Fruit fly (Drosophila melanogaster): ENCODE measurements around the gene Mst87F.
A peak's percentile ranks its signal among the peaks of the same experiment; 100 is the strongest.

The Mst87F gene

dm6 chr3R:13812736-13813250 lies 15.0 kb downstream of the Mst87F start, which contains the start of the genes tal-1A, tal-2A, tal-3A and tal-AA (continued):
- TF ChIP-seq twi (tag; optimal IDR thresholded peaks at IDR 0.05) (peak; percentile 19), Nf-YB (GFP tag; optimal IDR thresholded peaks at IDR 0.05) (peak; percentile 90), D (optimal IDR thresholded peaks at IDR 0.05) (peak; percentile 80), D (GFP tag; optimal IDR thresholded peaks at IDR 0.05) (no peak), Oli (tag; optimal IDR thresholded peaks at IDR 0.05) (no peak), MTF-1 (GFP tag; optimal IDR thresholded peaks at IDR 0.05; ENCODE audit: borderline replicate concordance) (peak; percentile 7), Drgx (GFP tag; IDR thresholded peaks at IDR 0.05) (peak; percentile 44; the same call in 1 of the 2 replicates), CG2678 (tag; optimal IDR thresholded peaks at IDR 0.05) (no peak), ara (GFP tag; IDR thresholded peaks at IDR 0.05) (0 out of 2 replicates have a peak, but pooled peaks have one; percentile 47), ci (GFP tag; IDR thresholded peaks at IDR 0.05) (peak; percentile 84), ken (GFP tag; IDR thresholded peaks at IDR 0.05) (0 out of 3 replicates have a peak, but pooled peaks have one; percentile 19), gro (GFP tag; optimal IDR thresholded peaks at IDR 0.05) (peak; percentile 3), CG6689 (GFP tag; IDR thresholded peaks at IDR 0.05) (peak; percentile 16; the same call in 1 of the 2 replicates), Hr78 (GFP tag; optimal IDR thresholded peaks at IDR 0.05) (peak in 1 of 2 experiments; percentile 27), ac (GFP tag; optimal IDR thresholded peaks at IDR 0.05) (peak; percentile 81), HLH4C (GFP tag; IDR thresholded peaks at IDR 0.05; ENCODE audit: partially characterized antibody) (0 out of 3 replicates have a peak, but pooled peaks have one; percentile 7), CG12299 (tag; optimal IDR thresholded peaks at IDR 0.05) (peak; percentile 19), wek (GFP tag; optimal IDR thresholded peaks at IDR 0.05) (peak; percentile 43), row (GFP tag; IDR thresholded peaks at IDR 0.05) (peak; percentile 15; the same call in 1 of the 3 replicates), wdn (GFP tag; IDR thresholded peaks at IDR 0.05) (0 out of 2 replicates have a peak, but pooled peaks have one; percentile 52), NFAT (GFP tag; IDR thresholded peaks at IDR 0.05) (no peak), tgo (GFP tag; IDR thresholded peaks at IDR 0.05) (no peak), so (GFP tag; IDR thresholded peaks at IDR 0.05) (peak; percentile 77; the same call in 2 of the 3 replicates), CG4360 (GFP tag; IDR thresholded peaks at IDR 0.05) (peak; percentile 29), CG10321 (GFP tag; IDR thresholded peaks at IDR 0.05) (0 out of 2 replicates have a peak, but pooled peaks have one; percentile 27), Xbp1 (GFP tag; optimal IDR thresholded peaks at IDR 0.05) (no peak), Oaz (GFP tag; IDR thresholded peaks at IDR 0.05) (no peak), vvl (GFP tag; IDR thresholded peaks at IDR 0.05) (peak; percentile 60; the same call in 1 of the 2 replicates), unpg (GFP tag; optimal IDR thresholded peaks at IDR 0.05) (peak; percentile 6), CG14860 (GFP tag; IDR thresholded peaks at IDR 0.05; ENCODE audit: partially characterized antibody) (no peak), D19A (tag; optimal IDR thresholded peaks at IDR 0.05) (no peak), HLHmδ (GFP tag; optimal IDR thresholded peaks at IDR 0.05) (peak; percentile 49), CG12659 (GFP tag; optimal IDR thresholded peaks at IDR 0.05) (no peak), CG5180 (GFP tag; optimal IDR thresholded peaks at IDR 0.05) (peak; percentile 82), salm (tag; optimal IDR thresholded peaks at IDR 0.05) (no peak), CG32532 (GFP tag; IDR thresholded peaks at IDR 0.05) (peak; percentile 81; the same call in 1 of the 2 replicates), Hsf (GFP tag; optimal IDR thresholded peaks at IDR 0.05) (no peak), hth (optimal IDR thresholded peaks at IDR 0.05) (no peak), zen2 (GFP tag; IDR thresholded peaks at IDR 0.05; ENCODE audit: partially characterized antibody) (peak; percentile 88), E2f1 (GFP tag; IDR thresholded peaks at IDR 0.05) (no peak), CG34376 (GFP tag; optimal IDR thresholded peaks at IDR 0.05) (peak; percentile 14), CG7786 (GFP tag; optimal IDR thresholded peaks at IDR 0.05) (no peak), onecut (GFP tag; IDR thresholded peaks at IDR 0.05) (0 out of 2 replicates have a peak, but pooled peaks have one; percentile 11), CG10147 (GFP tag; optimal IDR thresholded peaks at IDR 0.05) (no peak), Fer1 (GFP tag; optimal IDR thresholded peaks at IDR 0.05) (peak; percentile 1), Meics (GFP tag; optimal IDR thresholded peaks at IDR 0.05) (no peak), sim (GFP tag; IDR thresholded peaks at IDR 0.05) (peak; percentile 28; the same call in 1 of the 2 replicates), hbn (GFP tag; IDR thresholded peaks at IDR 0.05; ENCODE audit: partially characterized antibody) (peak; percentile 63), klu (GFP tag; IDR thresholded peaks at IDR 0.05) (no peak), CG12071 (GFP tag; optimal IDR thresholded peaks at IDR 0.05) (peak; percentile 6)
